Fruit fly (Drosophila melanogaster) whole organism, embryonic: ENCODE measurements around the gene CG7906.

Experiments
- B-H1 ChIP-seq: fragments of 200-800 bp; sonication (Bioruptor generic); IDR thresholded peaks from 3 replicates; pipeline ENCODE4 v1.3.6; 2022; ENCODE audit warnings: missing biosample characterization, missing genetic modification characterization
- CG10274 ChIP-seq: fragments of 200-800 bp; sonication (Bioruptor generic); optimal IDR thresholded peaks from 3 replicates; lab custom pipeline; 2017; ENCODE audit warnings: missing biosample characterization, mild to moderate bottlenecking, missing genetic modification characterization
- CG11560 ChIP-seq: fragments of 200-800 bp; sonication (Bioruptor generic); IDR thresholded peaks from 3 replicates; pipeline ENCODE4 v1.3.6; 2022; ENCODE audit warnings: missing biosample characterization, missing genetic modification characterization
- CG11696 ChIP-seq: fragments of 200-800 bp; sonication (Bioruptor generic); IDR thresholded peaks from 2 replicates; pipeline ENCODE4 v1.3.6; 2022; ENCODE audit warnings: missing biosample characterization, missing genetic modification characterization
- CG12659 ChIP-seq: fragments of 200-800 bp; sonication (Bioruptor generic); optimal IDR thresholded peaks from 3 replicates; lab custom pipeline; 2017; ENCODE audit warnings: mild to moderate bottlenecking, missing biosample characterization, missing genetic modification reagents, missing genetic modification characterization
- CG12769 ChIP-seq: fragments of 200-800 bp; sonication (Bioruptor generic); optimal IDR thresholded peaks from 2 replicates; lab custom pipeline; 2019; ENCODE audit warnings: missing biosample characterization, mild to moderate bottlenecking, missing genetic modification characterization, moderate library complexity
- CG12942 ChIP-seq: fragments of 200-800 bp; sonication (Bioruptor generic); optimal IDR thresholded peaks from 3 replicates; lab custom pipeline; 2016; ENCODE audit warnings: missing biosample characterization, missing genetic modification characterization
- CG1603 ChIP-seq: fragments of 200-800 bp; sonication (Bioruptor generic); optimal IDR thresholded peaks from 2 replicates; lab custom pipeline; 2019; ENCODE audit warnings: missing biosample characterization, mild to moderate bottlenecking, missing genetic modification characterization, moderate library complexity
- CG17568 ChIP-seq: fragments of 200-800 bp; sonication (Bioruptor generic); optimal IDR thresholded peaks from 2 replicates; lab custom pipeline; 2018; ENCODE audit warnings: missing biosample characterization, mild to moderate bottlenecking, missing genetic modification characterization, moderate library complexity
- CG18619 ChIP-seq: fragments of 200-800 bp; sonication (Bioruptor generic); optimal IDR thresholded peaks from 3 replicates; lab custom pipeline; 2017; ENCODE audit warnings: missing biosample characterization, mild to moderate bottlenecking, missing genetic modification characterization
- CG2129 ChIP-seq: fragments of 200-800 bp; sonication (Bioruptor generic); IDR thresholded peaks from 2 replicates; pipeline ENCODE4 v1.3.6; 2022; ENCODE audit warnings: missing biosample characterization, missing genetic modification characterization; ENCODE audit not compliant: partially characterized antibody
- CG2199 ChIP-seq: fragments of 200-800 bp; sonication (Bioruptor generic); IDR thresholded peaks from 3 replicates; pipeline ENCODE4 v1.3.6; 2022; ENCODE audit warnings: missing biosample characterization, missing genetic modification characterization
- CG30403 ChIP-seq: fragments of 200-800 bp; sonication (Bioruptor generic); optimal IDR thresholded peaks from 3 replicates; lab custom pipeline; 2016; ENCODE audit warnings: missing biosample characterization, missing genetic modification characterization
- CG31365 ChIP-seq: fragments of 200-800 bp; sonication (Bioruptor generic); optimal IDR thresholded peaks from 2 replicates; lab custom pipeline; 2018; ENCODE audit warnings: missing biosample characterization, mild to moderate bottlenecking, missing genetic modification characterization
- CG34376 ChIP-seq: fragments of 200-800 bp; sonication (Bioruptor generic); optimal IDR thresholded peaks from 2 replicates; lab custom pipeline; 2018; ENCODE audit warnings: missing biosample characterization, mild to moderate bottlenecking, missing genetic modification characterization
- CG6791 ChIP-seq: fragments of 200-800 bp; sonication (Bioruptor generic); IDR thresholded peaks from 3 replicates; pipeline ENCODE4 v1.3.6; 2022; ENCODE audit warnings: missing biosample characterization, missing genetic modification characterization; ENCODE audit not compliant: partially characterized antibody
- CG6813 ChIP-seq: fragments of 200-800 bp; sonication (Bioruptor generic); optimal IDR thresholded peaks from 2 replicates; lab custom pipeline; 2017; ENCODE audit warnings: missing biosample characterization, missing genetic modification characterization, mild to moderate bottlenecking, moderate library complexity, missing genetic modification reagents
- CG7928 ChIP-seq: fragments of 200-800 bp; sonication (Bioruptor generic); optimal IDR thresholded peaks from 2 replicates; lab custom pipeline; 2017; ENCODE audit warnings: missing biosample characterization, mild to moderate bottlenecking, missing genetic modification characterization
- CG9609 ChIP-seq: fragments of 200-800 bp; sonication (Bioruptor generic); optimal IDR thresholded peaks from 3 replicates; lab custom pipeline; 2016; ENCODE audit warnings: missing biosample characterization, missing genetic modification characterization
- CG9817 ChIP-seq: fragments of 200-800 bp; sonication (Bioruptor generic); optimal IDR thresholded peaks from 2 replicates; lab custom pipeline; 2018; ENCODE audit warnings: missing biosample characterization, mild to moderate bottlenecking, missing genetic modification characterization, moderate library complexity
- Dfd ChIP-seq, 2 experiments: fragments of >200 bp; optimal IDR thresholded peaks; 2 replicates each; lab custom pipeline; 2017; ENCODE audit warnings: missing biosample characterization in 2 of 2, missing genetic modification characterization in 2 of 2
- Doc2 ChIP-seq: fragments of 200-800 bp; sonication (Bioruptor generic); IDR thresholded peaks from 2 replicates; pipeline ENCODE4 v1.3.6; 2022; ENCODE audit warnings: missing biosample characterization, missing genetic modification characterization
- Med ChIP-seq: fragments of 200-800 bp; sonication (Bioruptor generic); peaks from one replicate; lab custom pipeline; 2016; ENCODE audit warnings: missing biosample characterization, missing genetic modification characterization, mild to moderate bottlenecking, inconsistent platforms, moderate library complexity
- Mes4 ChIP-seq: fragments of 200-800 bp; sonication (Bioruptor generic); optimal IDR thresholded peaks from 2 replicates; lab custom pipeline; 2016; ENCODE audit warnings: missing biosample characterization, missing genetic modification characterization
- Mrtf ChIP-seq: fragments of 200-800 bp; sonication (Bioruptor generic); IDR thresholded peaks from 3 replicates; pipeline ENCODE4 v1.3.6; 2022; ENCODE audit warnings: missing biosample characterization, missing genetic modification characterization
- Stat92E ChIP-seq, 3 experiments: fragments of >200 bp in 2 of 3; fragments of 200-800 bp in 1 of 3; sonication (Bioruptor generic) in 1 of 3; optimal IDR thresholded peaks; 2 replicates each; lab custom pipeline; 2017 to 2019; ENCODE audit warnings: missing biosample characterization in 3 of 3, missing genetic modification characterization in 3 of 3, mild to moderate bottlenecking in 1 of 3, moderate library complexity in 1 of 3
- Xbp1 ChIP-seq: fragments of 200-800 bp; sonication (Bioruptor generic); optimal IDR thresholded peaks from 3 replicates; lab custom pipeline; 2016; ENCODE audit warnings: missing biosample characterization, mild to moderate bottlenecking, missing genetic modification characterization
- ab ChIP-seq: fragments of 200-800 bp; sonication (Bioruptor generic); optimal IDR thresholded peaks from 2 replicates; lab custom pipeline; 2016; ENCODE audit warnings: missing biosample characterization, missing genetic modification characterization
- ara ChIP-seq: fragments of 200-800 bp; sonication (Bioruptor generic); IDR thresholded peaks from 2 replicates; pipeline ENCODE4 v1.3.6; 2022; ENCODE audit warnings: missing biosample characterization, missing genetic modification characterization
- croc ChIP-seq: fragments of 200-800 bp; sonication (Bioruptor generic); conservative IDR thresholded peaks from 3 replicates; pipeline ENCODE4 v1.3.6; 2022; ENCODE audit warnings: missing biosample characterization, missing genetic modification characterization
- crp ChIP-seq, 2 experiments: fragments of 200-800 bp; sonication (Bioruptor generic); optimal IDR thresholded peaks; 2 replicates in 1 of 2; 3 replicates in 1 of 2; lab custom pipeline; 2017; ENCODE audit warnings: missing biosample characterization in 2 of 2, missing genetic modification characterization in 2 of 2, mild to moderate bottlenecking in 1 of 2, moderate library complexity in 1 of 2
- danr ChIP-seq: fragments of 200-800 bp; sonication (Bioruptor generic); IDR thresholded peaks from 2 replicates; pipeline ENCODE4 v1.3.6; 2022; ENCODE audit warnings: missing biosample characterization, missing genetic modification characterization
- esg ChIP-seq: fragments of 200-800 bp; sonication (Bioruptor generic); conservative IDR thresholded peaks from 2 replicates; pipeline ENCODE4 v1.3.6; 2022; ENCODE audit warnings: missing biosample characterization, missing genetic modification characterization
- fd3F ChIP-seq: fragments of 200-800 bp; sonication (Bioruptor generic); optimal IDR thresholded peaks from 2 replicates; lab custom pipeline; 2018; ENCODE audit warnings: missing biosample characterization, mild to moderate bottlenecking, missing genetic modification characterization, moderate library complexity
- gsb ChIP-seq: fragments of 200-800 bp; sonication (Bioruptor generic); IDR thresholded peaks from 2 replicates; pipeline ENCODE4 v1.3.6; 2022; ENCODE audit warnings: missing biosample characterization, missing genetic modification characterization
- insv ChIP-seq, 2 experiments: fragments of 200-800 bp; sonication (Bioruptor generic); optimal IDR thresholded peaks; 3 replicates each; lab custom pipeline; 2016 to 2018; ENCODE audit warnings: missing biosample characterization in 2 of 2, missing genetic modification characterization in 2 of 2
- inv ChIP-seq: fragments of 200-800 bp; sonication (Bioruptor generic); IDR thresholded peaks from 2 replicates; pipeline ENCODE4 v1.3.6; 2022; ENCODE audit warnings: missing biosample characterization, missing genetic modification characterization; ENCODE audit not compliant: partially characterized antibody
- kay ChIP-seq: fragments of 200-800 bp; sonication (Bioruptor generic); optimal IDR thresholded peaks from 2 replicates; lab custom pipeline; 2016; ENCODE audit warnings: missing biosample characterization, missing genetic modification characterization
- mam ChIP-seq: fragments of 200-800 bp; sonication (Bioruptor generic); optimal IDR thresholded peaks from 3 replicates; lab custom pipeline; 2016; ENCODE audit warnings: missing biosample characterization, missing genetic modification characterization
- pfk ChIP-seq: fragments of 200-800 bp; sonication (Bioruptor generic); optimal IDR thresholded peaks from 2 replicates; lab custom pipeline; 2018; ENCODE audit warnings: missing biosample characterization, mild to moderate bottlenecking, missing genetic modification characterization, moderate library complexity
- pnt ChIP-seq: fragments of 200-800 bp; sonication (Bioruptor generic); optimal IDR thresholded peaks from 3 replicates; lab custom pipeline; 2016; ENCODE audit warnings: missing biosample characterization, missing genetic modification characterization
- pzg ChIP-seq: fragments of 200-800 bp; sonication (Bioruptor generic); optimal IDR thresholded peaks from 3 replicates; lab custom pipeline; 2018; ENCODE audit warnings: missing biosample characterization, mild to moderate bottlenecking, missing genetic modification characterization, moderate library complexity
- sim ChIP-seq: fragments of 200-800 bp; sonication (Bioruptor generic); IDR thresholded peaks from 2 replicates; pipeline ENCODE4 v1.3.6; 2022; ENCODE audit warnings: missing biosample characterization, missing genetic modification characterization
- slou ChIP-seq: fragments of 200-800 bp; sonication (Bioruptor generic); optimal IDR thresholded peaks from 3 replicates; lab custom pipeline; 2016; ENCODE audit warnings: missing biosample characterization, missing genetic modification characterization
- stwl ChIP-seq: fragments of 200-800 bp; sonication (Bioruptor generic); optimal IDR thresholded peaks from 3 replicates; lab custom pipeline; 2018; ENCODE audit warnings: missing biosample characterization, mild to moderate bottlenecking, missing genetic modification characterization, moderate library complexity
- tna ChIP-seq: fragments of 200-800 bp; sonication (Bioruptor generic); IDR thresholded peaks from 2 replicates; pipeline ENCODE4 v1.3.6; 2022; ENCODE audit warnings: missing biosample characterization, missing genetic modification characterization; ENCODE audit not compliant: partially characterized antibody
- wek ChIP-seq: fragments of 200-800 bp; sonication (Bioruptor generic); optimal IDR thresholded peaks from 3 replicates; lab custom pipeline; 2018; ENCODE audit warnings: missing biosample characterization, mild to moderate bottlenecking, missing genetic modification characterization, moderate library complexity

The CG7906 gene

DNA sequence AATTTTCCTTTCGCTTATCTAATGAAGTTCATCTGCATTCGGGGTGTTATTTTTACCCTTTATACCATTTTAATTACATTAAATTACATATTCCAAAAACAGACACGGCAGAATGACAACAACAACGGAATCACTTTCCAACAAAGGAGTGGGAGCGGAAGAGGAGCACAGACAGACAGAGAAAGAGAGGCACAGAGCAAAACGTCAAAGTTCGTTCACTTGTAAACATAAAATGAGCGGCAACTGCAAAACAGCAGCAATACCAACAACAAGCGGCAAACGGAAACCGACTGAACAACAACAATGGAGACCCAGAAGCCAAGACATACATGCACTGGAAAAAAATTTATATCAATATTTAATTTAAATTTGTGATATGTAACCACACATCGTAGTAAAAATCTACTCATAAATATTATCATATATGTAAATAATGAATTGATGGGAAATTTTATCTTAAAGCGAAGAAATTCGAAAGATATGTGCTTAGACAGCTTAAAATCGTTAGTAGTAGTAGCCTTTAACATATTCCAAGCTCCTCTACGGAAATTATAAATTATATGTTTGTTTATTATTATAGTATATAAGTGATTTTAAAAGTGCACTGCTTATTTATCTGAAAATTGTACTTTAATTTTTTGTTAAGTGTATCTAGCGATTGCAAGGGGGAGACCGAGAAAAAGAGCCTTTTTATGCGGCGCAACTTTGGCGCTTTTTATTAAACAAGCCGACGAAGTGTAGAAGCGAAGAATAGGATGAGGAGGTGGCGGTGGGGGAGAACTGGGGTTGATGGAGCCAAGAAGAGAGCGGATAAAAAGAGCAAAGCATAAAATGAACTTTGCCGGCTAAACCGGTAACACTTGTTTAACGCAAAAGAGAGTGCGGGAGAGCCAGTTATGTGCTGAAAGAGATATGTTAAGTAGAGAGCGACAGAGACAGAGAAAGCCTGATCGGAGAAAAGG is 36.0 kb downstream of the CG7906 start (continued):
- TF ChIP-seq ab (GFP tag; lab: Kevin White, UChicago) (no peak), CG17568 (peak; percentile 75), crp (GFP tag; optimal IDR thresholded peaks at IDR 0.05; lab: Kevin White, UChicago) (peak in 1 of 2 experiments; percentile 44), CG2199 (no peak), Doc2 (GFP tag; lab: Robert Waterston, UW) (no peak), CG6813 (peak; percentile 76), CG2129 (no peak), insv (GFP tag; optimal IDR thresholded peaks at IDR 0.05; lab: Kevin White, UChicago) (peak in 1 of 2 experiments; percentile 36), stwl (tag; lab: Kevin White, UChicago) (no peak), Xbp1 (GFP tag; lab: Kevin White, UChicago) (peak; percentile 90), CG11560 (peak; percentile 33; the same call in 1 of the 3 replicates), CG12942 (peak; percentile 83), wek (GFP tag; lab: Kevin White, UChicago) (no peak), CG10274 (GFP tag; lab: Kevin White, UChicago) (peak; percentile 65), Mes4 (peak; percentile 20), Stat92E (GFP tag; optimal IDR thresholded peaks at IDR 0.05; lab: Kevin White, UChicago) (no peak), CG6791 (GFP tag; lab: Robert Waterston, UW) (no peak), Dfd (GFP tag; optimal IDR thresholded peaks at IDR 0.05; lab: Kevin White, UChicago) (no peak), CG7928 (GFP tag; lab: Kevin White, UChicago) (no peak), sim (GFP tag; lab: Robert Waterston, UW) (no peak), CG30403 (peak; percentile 93), CG12659 (GFP tag; lab: Kevin White, UChicago) (peak; percentile 94), pfk (GFP tag; lab: Kevin White, UChicago) (no peak), B-H1 (peak; percentile 37; the same call in 1 of the 3 replicates), CG9609 (peak; percentile 11), CG12769 (tag; lab: Kevin White, UChicago) (no peak), ara (peak; percentile 72; the same call in 1 of the 2 replicates), Mrtf (GFP tag; lab: Robert Waterston, UW) (peak; percentile 76; the same call in 1 of the 3 replicates), tna (no peak), mam (no peak), croc (GFP tag; lab: Robert Waterston, UW) (peak; percentile 66; the same call in 2 of the 3 replicates), esg (GFP tag; lab: Robert Waterston, UW) (peak; percentile 75), gsb (GFP tag; lab: Robert Waterston, UW) (no peak; the same call in 1 of the 2 replicates), fd3F (GFP tag; lab: Kevin White, UChicago) (peak; percentile 82), danr (peak; percentile 70), CG1603 (tag; lab: Kevin White, UChicago) (peak; percentile 21), pzg (GFP tag; lab: Kevin White, UChicago) (no peak), pnt (GFP tag; lab: Kevin White, UChicago) (peak; percentile 25), kay (GFP tag; lab: Kevin White, UChicago) (peak; percentile 72), CG18619 (peak; percentile 93), CG9817 (peak; percentile 80), slou (GFP tag; lab: Kevin White, UChicago) (peak; percentile 45), inv (GFP tag; lab: Robert Waterston, UW) (no peak), CG34376 (peak; percentile 25), CG11696 (GFP tag; lab: Robert Waterston, UW) (no peak), Med (no peak), CG31365 (no peak)
